Worm (Caenorhabditis elegans) whole organism, dauer: ENCODE data around the gene pcp-2.

Experiments
- unc-62 ChIP-seq: sonication (generic microtip); optimal IDR thresholded peaks from 2 replicates; lab custom pipeline; 2017; ENCODE audit warnings: missing biosample characterization, missing genetic modification reagents, missing genetic modification characterization

Gene pcp-2

ce11 chrIV:9150175-9150574 lies 14.8 kb downstream of the pcp-2 start, which contains the start of gene F23B2.7:
F23B2.7 (plus strand) TSS chrIV:9150475.
- TF ChIP-seq unc-62 = no peak

- TF ChIP-seq unc-62 = no peak
Observed at ce11 chrIV:9146819-9147518, 18.0 kb downstream of the pcp-2 start, which contains the start of the genes rpb-12 and aly-2. rpb-12 (minus strand) TSS chrIV:9146869. aly-2 (plus strand) TSS chrIV:9147468.

- no peak for TF ChIP-seq unc-62
Observed at ce11 chrIV:9146111-9146510, 18.8 kb downstream of the pcp-2 start, which contains the start of gene daf-10. daf-10 (minus strand) TSS chrIV:9146211.

- no peak for TF ChIP-seq unc-62
Observed at ce11 chrIV:9144405-9144804, 20.5 kb downstream of the pcp-2 start, which contains the start of gene flp-1. flp-1 (plus strand) TSS chrIV:9144705.

- no peak for TF ChIP-seq unc-62
Observed at ce11 chrIV:9140172-9140805, 24.6 kb downstream of the pcp-2 start.

ce11 chrIV:9135377-9135776 lies 29.6 kb downstream of the pcp-2 start, which contains the start of gene delm-1:
delm-1 (minus strand) TSS chrIV:9135477.
- no peak for TF ChIP-seq unc-62

ce11 chrIV:9130605-9131004 lies 34.3 kb downstream of the pcp-2 start:
- no peak for TF ChIP-seq unc-62

- TF ChIP-seq unc-62 = no peak
Observed at ce11 chrIV:9121545-9121944, 43.4 kb downstream of the pcp-2 start.

ce11 chrIV:9120220-9120619 lies 44.7 kb downstream of the pcp-2 start:
- TF ChIP-seq unc-62 = no peak

ce11 chrIV:9118792-9119191 lies 46.1 kb downstream of the pcp-2 start, which contains the start of gene nrfl-1:
nrfl-1 (plus strand) TSS chrIV:9119092.
- no peak for TF ChIP-seq unc-62

- no peak for TF ChIP-seq unc-62
Observed at ce11 chrIV:9118348-9118747, 46.6 kb downstream of the pcp-2 start.

- no peak for TF ChIP-seq unc-62
Observed at ce11 chrIV:9117700-9118099, 47.2 kb downstream of the pcp-2 start.

ce11 chrIV:9116452-9116851 lies 48.5 kb downstream of the pcp-2 start:
- TF ChIP-seq unc-62 = no peak

ce11 chrIV:9114078-9114477 lies 50.8 kb downstream of the pcp-2 start:
- no peak for TF ChIP-seq unc-62

ce11 chrIV:9112019-9112418 lies 52.9 kb downstream of the pcp-2 start:
- no peak for TF ChIP-seq unc-62
